Fruit fly (Drosophila melanogaster): ENCODE data around the gene Mcm7.
A peak's percentile ranks its signal among the peaks of the same experiment; 100 is the strongest.

Gene Mcm7

dm6 chr3L:8920710-8921109, 29.3 kb downstream of the Mcm7 start (continued):
- no peak for TF ChIP-seq zen (tag; optimal IDR thresholded peaks at IDR 0.05)
- TF ChIP-seq bsh (GFP tag; optimal IDR thresholded peaks at IDR 0.05) = peak in 1 of 2 experiments; percentile 75
- TF ChIP-seq CG12219 (GFP tag; optimal IDR thresholded peaks at IDR 0.05) = peak; percentile 52
- TF ChIP-seq CG6813 (GFP tag; optimal IDR thresholded peaks at IDR 0.05) = no peak
- peak; percentile 54; the same call in 1 of the 2 replicates for TF ChIP-seq klu (GFP tag; IDR thresholded peaks at IDR 0.05)
- no peak for TF ChIP-seq CG2129 (GFP tag; IDR thresholded peaks at IDR 0.05; ENCODE audit: partially characterized antibody)
- TF ChIP-seq fd102C (GFP tag; optimal IDR thresholded peaks at IDR 0.05) = no peak
- TF ChIP-seq crc (GFP tag; optimal IDR thresholded peaks at IDR 0.05) = peak; percentile 33
- TF ChIP-seq Xrp1 (GFP tag; IDR thresholded peaks at IDR 0.05) = peak; percentile 67; the same call in 1 of the 2 replicates
- no peak for TF ChIP-seq cas (GFP tag; IDR thresholded peaks at IDR 0.05)
- TF ChIP-seq CG18011 (GFP tag; optimal IDR thresholded peaks at IDR 0.05) = no peak
- no peak for TF ChIP-seq insv (GFP tag; optimal IDR thresholded peaks at IDR 0.05)
- peak; percentile 36 for TF ChIP-seq CG15011 (GFP tag; optimal IDR thresholded peaks at IDR 0.05)
- no peak for TF ChIP-seq CG11085 (GFP tag; IDR thresholded peaks at IDR 0.05)
- TF ChIP-seq CG11723 (GFP tag; optimal IDR thresholded peaks at IDR 0.05) = peak; percentile 50
- TF ChIP-seq CG1647 (GFP tag; optimal IDR thresholded peaks at IDR 0.05) = peak; percentile 12
- TF ChIP-seq CG16813 (GFP tag; IDR thresholded peaks at IDR 0.05; ENCODE audit: partially characterized antibody) = no peak
- peak; percentile 79 for TF ChIP-seq unpg (GFP tag; optimal IDR thresholded peaks at IDR 0.05)
- peak; percentile 80 for TF ChIP-seq Ada2b (GFP tag; IDR thresholded peaks at IDR 0.05)
- peak; percentile 73; the same call in 2 of the 3 replicates for TF ChIP-seq zfh1 (GFP tag; IDR thresholded peaks at IDR 0.05)
- TF ChIP-seq trh (GFP tag; optimal IDR thresholded peaks at IDR 0.05) = no peak
- TF ChIP-seq tgo (GFP tag; IDR thresholded peaks at IDR 0.05) = peak; percentile 58; the same call in 1 of the 3 replicates
- TF ChIP-seq fu2 (GFP tag; optimal IDR thresholded peaks at IDR 0.05) = peak; percentile 7
- no peak for TF ChIP-seq CG34376 (GFP tag; optimal IDR thresholded peaks at IDR 0.05)
- TF ChIP-seq CG17612 (GFP tag; IDR thresholded peaks at IDR 0.05) = no peak
- no peak for TF ChIP-seq Myb (GFP tag; optimal IDR thresholded peaks at IDR 0.05)
- peak; percentile 51 for TF ChIP-seq pum (GFP tag; optimal IDR thresholded peaks at IDR 0.05)
- peak; percentile 35 for TF ChIP-seq nerfin-1 (tag; optimal IDR thresholded peaks at IDR 0.05)
- no peak for TF ChIP-seq pfk (GFP tag; optimal IDR thresholded peaks at IDR 0.05)
- TF ChIP-seq dimm (GFP tag; IDR thresholded peaks at IDR 0.05) = 0 out of 2 replicates have a peak, but pooled peaks have one; percentile 34
- TF ChIP-seq Hr39 (optimal IDR thresholded peaks at IDR 0.05) = no peak
- no peak for TF ChIP-seq zf30C (GFP tag; optimal IDR thresholded peaks at IDR 0.05)
- TF ChIP-seq cg (GFP tag; optimal IDR thresholded peaks at IDR 0.05) = no peak
- TF ChIP-seq CG6765 (GFP tag; optimal IDR thresholded peaks at IDR 0.05) = peak; percentile 45
- TF ChIP-seq YL-1 (GFP tag; optimal IDR thresholded peaks at IDR 0.05) = no peak
- TF ChIP-seq gcm (GFP tag; optimal IDR thresholded peaks at IDR 0.05) = peak; percentile 50
- peak; percentile 18 for TF ChIP-seq pnt (GFP tag; optimal IDR thresholded peaks at IDR 0.05)
- no peak for TF ChIP-seq sima (GFP tag; optimal IDR thresholded peaks at IDR 0.05)
- peak; percentile 0 for TF ChIP-seq maf-S (GFP tag; optimal IDR thresholded peaks at IDR 0.05)
- peak; percentile 27 for TF ChIP-seq CrebB (tag; optimal IDR thresholded peaks at IDR 0.05)
- peak; percentile 33 for TF ChIP-seq her (GFP tag; optimal IDR thresholded peaks at IDR 0.05)
- peak; percentile 36; the same call in 1 of the 2 replicates for TF ChIP-seq MBD-R2 (GFP tag; IDR thresholded peaks at IDR 0.05)
- TF ChIP-seq Dll (GFP tag; IDR thresholded peaks at IDR 0.05; ENCODE audit: partially characterized antibody) = no peak
- TF ChIP-seq Sox100B (GFP tag; optimal IDR thresholded peaks at IDR 0.05) = peak; percentile 73
- peak; percentile 51; the same call in 1 of the 2 replicates for TF ChIP-seq Ravus (GFP tag; IDR thresholded peaks at IDR 0.05)
- TF ChIP-seq CG13123 (GFP tag; optimal IDR thresholded peaks at IDR 0.05) = peak; percentile 22
- TF ChIP-seq CG10147 (GFP tag; optimal IDR thresholded peaks at IDR 0.05) = peak; percentile 74
- no peak for TF ChIP-seq Dp (GFP tag; optimal IDR thresholded peaks at IDR 0.05)
- peak; percentile 80 for TF ChIP-seq CG7839 (tag; optimal IDR thresholded peaks at IDR 0.05)
- TF ChIP-seq CG17361 (GFP tag; IDR thresholded peaks at IDR 0.05) = peak; percentile 57; the same call in 2 of the 3 replicates
- peak; percentile 1 for TF ChIP-seq CG8089 (GFP tag; optimal IDR thresholded peaks at IDR 0.05)
